Worm (Caenorhabditis elegans) whole organism, mixed stage, embryonic: ENCODE measurements around the gene nac-1.

ENCODE experiments used
- M03D4.4 ChIP-seq: sonication (generic microtip); optimal IDR thresholded peaks from 2 replicates; lab custom pipeline; 2017; ENCODE audit warnings: mild to moderate bottlenecking, missing genetic modification characterization, missing compliant biosample characterization
- ceh-39 ChIP-seq: fragments of 150-350 bp; optimal IDR thresholded peaks from 2 replicates; lab custom pipeline; 2014; ENCODE audit warnings: missing biosample characterization, missing genetic modification characterization
- ceh-43 ChIP-seq: fragments of 200-800 bp; sonication (Bioruptor generic); optimal IDR thresholded peaks from 2 replicates; lab custom pipeline; 2018; ENCODE audit warnings: mild to moderate bottlenecking, missing genetic modification characterization, moderate library complexity, missing compliant biosample characterization
- ceh-83 ChIP-seq: fragments of 200-800 bp; sonication (Bioruptor generic); optimal IDR thresholded peaks from 2 replicates; lab custom pipeline; 2018; ENCODE audit warnings: mild to moderate bottlenecking, missing genetic modification characterization, missing compliant biosample characterization
- cnd-1 ChIP-seq: fragments of 200-800 bp; sonication (Bioruptor generic); optimal IDR thresholded peaks from 2 replicates; lab custom pipeline; 2018; ENCODE audit warnings: mild to moderate bottlenecking, missing genetic modification characterization, missing compliant biosample characterization
- drap-1 ChIP-seq: fragments of 200-800 bp; sonication (Bioruptor generic); optimal IDR thresholded peaks from 3 replicates; lab custom pipeline; 2018; ENCODE audit warnings: mild to moderate bottlenecking, missing genetic modification characterization, missing compliant biosample characterization
- elt-1 ChIP-seq: sonication (generic microtip); optimal IDR thresholded peaks from 2 replicates; lab custom pipeline; 2017; ENCODE audit warnings: missing genetic modification characterization, mild to moderate bottlenecking, missing compliant biosample characterization, antibody characterized with exemption, moderate library complexity, borderline replicate concordance; ENCODE audit not compliant: insufficient read depth
- elt-3 ChIP-seq: fragments of 150-350 bp; optimal IDR thresholded peaks from 2 replicates; lab custom pipeline; 2014; ENCODE audit warnings: missing biosample characterization, missing genetic modification characterization
- ham-2 ChIP-seq: fragments of 200-800 bp; sonication (Bioruptor generic); optimal IDR thresholded peaks from 2 replicates; lab custom pipeline; 2018; ENCODE audit warnings: mild to moderate bottlenecking, missing genetic modification characterization, missing compliant biosample characterization
- lin-13 ChIP-seq: fragments of 150-350 bp; optimal IDR thresholded peaks from 2 replicates; lab custom pipeline; 2014; ENCODE audit warnings: missing biosample characterization, missing genetic modification characterization
- lin-32 ChIP-seq: fragments of 200-800 bp; sonication (Bioruptor generic); optimal IDR thresholded peaks from 2 replicates; lab custom pipeline; 2018; ENCODE audit warnings: mild to moderate bottlenecking, missing genetic modification characterization, missing compliant biosample characterization
- mab-5 ChIP-seq: fragments of 150-350 bp; optimal IDR thresholded peaks from 2 replicates; lab custom pipeline; 2014; ENCODE audit warnings: missing biosample characterization, missing genetic modification characterization
- nhr-12 ChIP-seq: fragments of 150-350 bp; optimal IDR thresholded peaks from 2 replicates; lab custom pipeline; 2014; ENCODE audit warnings: missing biosample characterization, missing genetic modification characterization
- tbx-8 ChIP-seq: fragments of 200-800 bp; sonication (Bioruptor generic); optimal IDR thresholded peaks from 2 replicates; lab custom pipeline; 2018; ENCODE audit warnings: mild to moderate bottlenecking, missing genetic modification characterization, moderate library complexity, missing compliant biosample characterization
- unc-120 ChIP-seq: sonication (generic microtip); optimal IDR thresholded peaks from 2 replicates; lab custom pipeline; 2017; ENCODE audit warnings: missing genetic modification characterization, missing compliant biosample characterization; ENCODE audit not compliant: poor library complexity, severe bottlenecking
- ztf-11 ChIP-seq: fragments of 150-350 bp; optimal IDR thresholded peaks from 2 replicates; lab custom pipeline; 2014; ENCODE audit warnings: missing biosample characterization, missing genetic modification characterization

nac-1 gene

ce11 chrX:14946464-14947354 lies 51.8 kb downstream of the nac-1 start (continued):
- no peak for TF ChIP-seq mab-5

DNA sequence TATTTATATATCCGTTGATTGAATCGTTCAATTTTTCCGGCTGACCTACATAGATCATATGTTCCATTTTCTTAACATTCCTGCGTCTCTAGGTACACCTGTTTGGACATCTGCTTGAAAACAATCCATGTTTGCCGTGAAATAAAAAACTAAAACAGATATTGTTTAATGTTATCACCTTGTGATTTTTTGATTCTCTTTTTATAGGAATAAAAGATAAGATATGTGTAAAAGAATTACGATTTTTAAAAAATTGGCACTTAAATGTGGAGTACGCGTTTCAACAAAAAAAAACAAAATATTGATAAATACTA lies 52.4 kb downstream of the nac-1 start:
- TF ChIP-seq tbx-8, result no peak
- TF ChIP-seq ztf-11 (tag; lab: Kevin White, UChicago), result no peak
- TF ChIP-seq drap-1, result no peak
- TF ChIP-seq elt-1 (tag; lab: Kevin White, UChicago), result no peak
- TF ChIP-seq ham-2 (GFP tag; lab: Kevin White, UChicago), result no peak
- TF ChIP-seq elt-3 (tag; lab: Kevin White, UChicago), result no peak
- no peak for TF ChIP-seq lin-13 (tag; lab: Kevin White, UChicago)
- no peak for TF ChIP-seq nhr-12 (tag; lab: Kevin White, UChicago)
- no peak for TF ChIP-seq mab-5
- TF ChIP-seq ceh-43 (GFP tag; lab: Kevin White, UChicago), result no peak
- TF ChIP-seq unc-120 (tag; lab: Kevin White, UChicago), result no peak
- TF ChIP-seq ceh-39 (tag; lab: Kevin White, UChicago), result no peak
- no peak for TF ChIP-seq lin-32 (GFP tag; lab: Kevin White, UChicago)
- TF ChIP-seq M03D4.4 (tag; lab: Kevin White, UChicago), result no peak
- no peak for TF ChIP-seq cnd-1 (tag; lab: Kevin White, UChicago)
- TF ChIP-seq ceh-83 (GFP tag; lab: Kevin White, UChicago), result no peak
